Fruit fly (Drosophila melanogaster) whole organism, embryonic: ENCODE results near the gene Fur2.

Experiments
- Bdp1 ChIP-seq: fragments of 200-800 bp; sonication (Bioruptor generic); optimal IDR thresholded peaks from 3 replicates; lab custom pipeline; 2016; ENCODE audit warnings: missing biosample characterization, missing genetic modification characterization
- Bteb2 ChIP-seq: fragments of 200-800 bp; sonication (Bioruptor generic); optimal IDR thresholded peaks from 2 replicates; lab custom pipeline; 2016; ENCODE audit warnings: missing biosample characterization, missing genetic modification characterization
- CG10209 ChIP-seq: fragments of 200-800 bp; sonication (Bioruptor generic); optimal IDR thresholded peaks from 3 replicates; lab custom pipeline; 2017; ENCODE audit warnings: missing biosample characterization, mild to moderate bottlenecking, missing genetic modification characterization, missing genetic modification reagents
- CG10267 ChIP-seq: fragments of 200-800 bp; sonication (Bioruptor generic); optimal IDR thresholded peaks from 2 replicates; lab custom pipeline; 2018; ENCODE audit warnings: missing biosample characterization, mild to moderate bottlenecking, missing genetic modification characterization, moderate library complexity
- CG10565 ChIP-seq: fragments of 200-800 bp; sonication (Bioruptor generic); optimal IDR thresholded peaks from 3 replicates; lab custom pipeline; 2016; ENCODE audit warnings: missing biosample characterization, mild to moderate bottlenecking, missing genetic modification characterization
- CG14014 ChIP-seq: fragments of 200-800 bp; sonication (Bioruptor generic); IDR thresholded peaks from 2 replicates; pipeline ENCODE4 v1.3.6; 2022; ENCODE audit warnings: missing biosample characterization, missing genetic modification characterization
- CG14050 ChIP-seq: fragments of 200-800 bp; sonication (Bioruptor generic); IDR thresholded peaks from 3 replicates; pipeline ENCODE4 v1.3.6; 2022; ENCODE audit warnings: missing biosample characterization, missing genetic modification characterization
- CG16815 ChIP-seq: fragments of 200-800 bp; sonication (Bioruptor generic); optimal IDR thresholded peaks from 3 replicates; lab custom pipeline; 2017; ENCODE audit warnings: missing biosample characterization, mild to moderate bottlenecking, missing genetic modification characterization
- CG17186 ChIP-seq: fragments of 200-800 bp; sonication (Bioruptor generic); optimal IDR thresholded peaks from 3 replicates; lab custom pipeline; 2017; ENCODE audit warnings: missing biosample characterization, missing genetic modification reagents, missing genetic modification characterization
- CG17385 ChIP-seq: fragments of 200-800 bp; sonication (Bioruptor generic); optimal IDR thresholded peaks from 3 replicates; lab custom pipeline; 2018; ENCODE audit warnings: missing biosample characterization, mild to moderate bottlenecking, missing genetic modification characterization
- CG18011 ChIP-seq: fragments of 200-800 bp; sonication (Bioruptor generic); optimal IDR thresholded peaks from 2 replicates; lab custom pipeline; 2017; ENCODE audit warnings: missing biosample characterization, missing genetic modification characterization, mild to moderate bottlenecking, moderate library complexity, missing genotype
- CG2129 ChIP-seq: fragments of 200-800 bp; sonication (Bioruptor generic); IDR thresholded peaks from 2 replicates; pipeline ENCODE4 v1.3.6; 2022; ENCODE audit warnings: missing biosample characterization, missing genetic modification characterization; ENCODE audit not compliant: partially characterized antibody
- CG2199 ChIP-seq: fragments of 200-800 bp; sonication (Bioruptor generic); IDR thresholded peaks from 3 replicates; pipeline ENCODE4 v1.3.6; 2022; ENCODE audit warnings: missing biosample characterization, missing genetic modification characterization
- CG2678 ChIP-seq: fragments of 200-800 bp; sonication (Bioruptor generic); optimal IDR thresholded peaks from 3 replicates; lab custom pipeline; 2019; ENCODE audit warnings: missing biosample characterization, mild to moderate bottlenecking, missing genetic modification characterization, moderate library complexity
- CG4282 ChIP-seq: fragments of 200-800 bp; sonication (Bioruptor generic); optimal IDR thresholded peaks from 2 replicates; lab custom pipeline; 2016; ENCODE audit warnings: missing biosample characterization, missing genetic modification characterization
- CG6175 ChIP-seq: fragments of 200-800 bp; sonication (Bioruptor generic); IDR thresholded peaks from 3 replicates; pipeline ENCODE4 v1.3.6; 2022; ENCODE audit warnings: missing biosample characterization, missing genetic modification characterization
- CG7745 ChIP-seq: fragments of 200-800 bp; sonication (Bioruptor generic); optimal IDR thresholded peaks from 2 replicates; lab custom pipeline; 2018; ENCODE audit warnings: missing biosample characterization, mild to moderate bottlenecking, missing genetic modification characterization, moderate library complexity
- CG8388 ChIP-seq: fragments of 200-800 bp; sonication (Bioruptor generic); optimal IDR thresholded peaks from 2 replicates; lab custom pipeline; 2019; ENCODE audit warnings: missing biosample characterization, mild to moderate bottlenecking, missing genetic modification characterization, moderate library complexity
- CG8944 ChIP-seq: fragments of 200-800 bp; sonication (Bioruptor generic); optimal IDR thresholded peaks from 3 replicates; lab custom pipeline; 2016; ENCODE audit warnings: missing biosample characterization, missing genetic modification characterization
- Chrac-16 ChIP-seq: fragments of 200-800 bp; sonication (Bioruptor generic); optimal IDR thresholded peaks from 3 replicates; lab custom pipeline; 2016; ENCODE audit warnings: missing biosample characterization, missing genetic modification characterization
- CoRest ChIP-seq: fragments of 200-800 bp; sonication (Bioruptor generic); optimal IDR thresholded peaks from 3 replicates; lab custom pipeline; 2018; ENCODE audit warnings: missing biosample characterization, mild to moderate bottlenecking, missing genetic modification characterization, moderate library complexity
- Ets65A ChIP-seq: fragments of 200-800 bp; sonication (Bioruptor generic); peaks from one replicate; lab custom pipeline; 2016; ENCODE audit warnings: missing biosample characterization, missing genetic modification characterization
- Lhr ChIP-seq: fragments of 200-800 bp; sonication (Bioruptor generic); optimal IDR thresholded peaks from 3 replicates; lab custom pipeline; 2017; ENCODE audit warnings: mild to moderate bottlenecking, missing biosample characterization, missing genetic modification reagents, missing genetic modification characterization
- MESR4 ChIP-seq: fragments of 200-800 bp; sonication (Bioruptor generic); optimal IDR thresholded peaks from 2 replicates; lab custom pipeline; 2018; ENCODE audit warnings: missing biosample characterization, mild to moderate bottlenecking, missing genetic modification characterization, moderate library complexity
- NC2β ChIP-seq: fragments of 200-800 bp; sonication (Bioruptor generic); optimal IDR thresholded peaks from 2 replicates; lab custom pipeline; 2016; ENCODE audit warnings: missing biosample characterization, missing genetic modification characterization
- Poxn ChIP-seq: fragments of 200-800 bp; sonication (Bioruptor generic); IDR thresholded peaks from 2 replicates; pipeline ENCODE4 v1.3.6; 2022; ENCODE audit warnings: missing biosample characterization, missing genetic modification characterization
- Tbp ChIP-seq: fragments of >200 bp; optimal IDR thresholded peaks from 2 replicates; lab custom pipeline; 2018; ENCODE audit warnings: missing biosample characterization, missing genetic modification characterization
- YL-1 ChIP-seq: fragments of 200-800 bp; sonication (Bioruptor generic); optimal IDR thresholded peaks from 3 replicates; lab custom pipeline; 2017; ENCODE audit warnings: missing biosample characterization, mild to moderate bottlenecking, missing genetic modification characterization
- br ChIP-seq: fragments of >200 bp; optimal IDR thresholded peaks from 2 replicates; lab custom pipeline; 2017
- cato ChIP-seq: fragments of 200-800 bp; sonication (Bioruptor generic); optimal IDR thresholded peaks from 2 replicates; lab custom pipeline; 2016; ENCODE audit warnings: missing biosample characterization, missing genetic modification characterization, borderline replicate concordance
- dan ChIP-seq: fragments of 200-800 bp; sonication (Bioruptor generic); IDR thresholded peaks from 2 replicates; pipeline ENCODE4 v1.3.6; 2022; ENCODE audit warnings: missing biosample characterization, missing genetic modification characterization
- dpn ChIP-seq, 2 experiments: fragments of 200-800 bp; sonication (Bioruptor generic); optimal IDR thresholded peaks; 3 replicates each; lab custom pipeline; 2016; ENCODE audit warnings: missing biosample characterization in 2 of 2, missing genetic modification characterization in 2 of 2
- esg ChIP-seq: fragments of 200-800 bp; sonication (Bioruptor generic); conservative IDR thresholded peaks from 2 replicates; pipeline ENCODE4 v1.3.6; 2022; ENCODE audit warnings: missing biosample characterization, missing genetic modification characterization
- grn ChIP-seq: fragments of 200-800 bp; sonication (Bioruptor generic); optimal IDR thresholded peaks from 3 replicates; lab custom pipeline; 2017; ENCODE audit warnings: missing biosample characterization, missing genetic modification characterization
- jumu ChIP-seq: fragments of 200-800 bp; sonication (Bioruptor generic); optimal IDR thresholded peaks from 3 replicates; lab custom pipeline; 2016; ENCODE audit warnings: missing biosample characterization, missing genetic modification characterization
- kah ChIP-seq: fragments of 200-800 bp; sonication (Bioruptor generic); optimal IDR thresholded peaks from 2 replicates; lab custom pipeline; 2018; ENCODE audit warnings: missing biosample characterization, mild to moderate bottlenecking, missing genetic modification characterization
- kay ChIP-seq: fragments of 200-800 bp; sonication (Bioruptor generic); optimal IDR thresholded peaks from 2 replicates; lab custom pipeline; 2016; ENCODE audit warnings: missing biosample characterization, missing genetic modification characterization
- lola ChIP-seq, 3 experiments: fragments of >200 bp in 2 of 3; fragments of 200-800 bp in 1 of 3; sonication (Bioruptor generic) in 1 of 3; optimal IDR thresholded peaks; 2 replicates each; lab custom pipeline; 2017 to 2019; ENCODE audit warnings: missing biosample characterization in 3 of 3, missing genetic modification characterization in 3 of 3, mild to moderate bottlenecking in 1 of 3, moderate library complexity in 1 of 3
- mam ChIP-seq: fragments of 200-800 bp; sonication (Bioruptor generic); optimal IDR thresholded peaks from 3 replicates; lab custom pipeline; 2016; ENCODE audit warnings: missing biosample characterization, missing genetic modification characterization
- p53 ChIP-seq: fragments of 200-800 bp; sonication (Bioruptor generic); optimal IDR thresholded peaks from 2 replicates; lab custom pipeline; 2016; ENCODE audit warnings: missing biosample characterization, missing genetic modification characterization
- peb ChIP-seq: fragments of 200-800 bp; sonication (Bioruptor generic); IDR thresholded peaks from 2 replicates; pipeline ENCODE4 v1.3.6; 2022; ENCODE audit warnings: missing biosample characterization, missing genetic modification characterization
- ro ChIP-seq: fragments of 200-800 bp; sonication (Bioruptor generic); IDR thresholded peaks from 2 replicates; pipeline ENCODE4 v1.3.6; 2022; ENCODE audit warnings: missing biosample characterization, missing genetic modification characterization
- run ChIP-seq: fragments of 200-800 bp; sonication (Bioruptor generic); optimal IDR thresholded peaks from 3 replicates; lab custom pipeline; 2018; ENCODE audit warnings: missing biosample characterization, mild to moderate bottlenecking, missing genetic modification characterization
- sd ChIP-seq: fragments of 200-800 bp; sonication (Bioruptor generic); optimal IDR thresholded peaks from 3 replicates; lab custom pipeline; 2018; ENCODE audit warnings: missing biosample characterization, mild to moderate bottlenecking, missing genetic modification characterization, moderate library complexity
- sisA ChIP-seq: fragments of 200-800 bp; sonication (Bioruptor generic); IDR thresholded peaks from 2 replicates; pipeline ENCODE4 v1.3.6; 2022; ENCODE audit warnings: missing biosample characterization, missing genetic modification characterization
- toy ChIP-seq: fragments of 200-800 bp; sonication (Bioruptor generic); IDR thresholded peaks from 2 replicates; pipeline ENCODE4 v1.3.6; 2022; ENCODE audit warnings: missing biosample characterization, missing genetic modification characterization
- twi ChIP-seq: fragments of 200-800 bp; optimal IDR thresholded peaks from 2 replicates; lab custom pipeline; 2019; ENCODE audit warnings: missing biosample characterization, mild to moderate bottlenecking, missing genetic modification characterization, moderate library complexity
- unc-4 ChIP-seq: fragments of 200-800 bp; sonication (Bioruptor generic); IDR thresholded peaks from 2 replicates; pipeline ENCODE4 v1.3.6; 2022; ENCODE audit warnings: missing biosample characterization, missing genetic modification characterization; ENCODE audit not compliant: partially characterized antibody
- unpg ChIP-seq: fragments of 200-800 bp; sonication (Bioruptor generic); optimal IDR thresholded peaks from 3 replicates; lab custom pipeline; 2018; ENCODE audit warnings: missing biosample characterization, mild to moderate bottlenecking, missing genetic modification characterization, moderate library complexity
- wek ChIP-seq: fragments of 200-800 bp; sonication (Bioruptor generic); optimal IDR thresholded peaks from 3 replicates; lab custom pipeline; 2018; ENCODE audit warnings: missing biosample characterization, mild to moderate bottlenecking, missing genetic modification characterization, moderate library complexity

Gene Fur2

dm6 chrX:16422466-16423124, 49.7 kb downstream of the Fur2 start, which contains the start of gene hang (continued):
- TF ChIP-seq Poxn (GFP tag; lab: Robert Waterston, UW) (no peak), CG10267 (tag; lab: Kevin White, UChicago) (peak; percentile 50), Chrac-16 (GFP tag; lab: Kevin White, UChicago) (no peak), CG2678 (peak; percentile 32), CG16815 (GFP tag; lab: Kevin White, UChicago) (no peak), MESR4 (GFP tag; lab: Kevin White, UChicago) (peak; percentile 88), cato (GFP tag; lab: Kevin White, UChicago) (no peak), ro (no peak), CG18011 (GFP tag; lab: Kevin White, UChicago) (no peak), CG6175 (GFP tag; lab: Robert Waterston, UW) (0 out of 3 replicates have a peak, but pooled peaks have one; percentile 8), toy (GFP tag; lab: Robert Waterston, UW) (no peak), Bteb2 (GFP tag; lab: Kevin White, UChicago) (no peak), CG14014 (GFP tag; lab: Robert Waterston, UW) (no peak), CG2199 (GFP tag; lab: Robert Waterston, UW) (0 out of 3 replicates have a peak, but pooled peaks have one; percentile 28), NC2β (GFP tag; lab: Kevin White, UChicago) (peak; percentile 66), br (lab: Kevin White, UChicago) (no peak), Ets65A (GFP tag; lab: Kevin White, UChicago) (peak; percentile 85), lola (GFP tag; optimal IDR thresholded peaks at IDR 0.05; lab: Kevin White, UChicago) (no peak), unpg (GFP tag; lab: Kevin White, UChicago) (peak; percentile 39), kah (GFP tag; lab: Kevin White, UChicago) (no peak), sd (tag; lab: Kevin White, UChicago) (no peak), CG7745 (tag; lab: Kevin White, UChicago) (no peak), kay (no peak), CG10565 (no peak), grn (GFP tag; lab: Kevin White, UChicago) (no peak), unc-4 (GFP tag; lab: Robert Waterston, UW) (peak; percentile 71), esg (GFP tag; lab: Robert Waterston, UW) (no peak), CoRest (no peak), CG10209 (GFP tag; lab: Kevin White, UChicago) (peak; percentile 45), jumu (GFP tag; lab: Kevin White, UChicago) (peak; percentile 0), peb (0 out of 2 replicates have a peak, but pooled peaks have one; percentile 10), wek (peak; percentile 5), p53 (peak; percentile 14), CG17186 (peak; percentile 56), mam (GFP tag; lab: Kevin White, UChicago) (peak; percentile 34), Bdp1 (no peak), run (tag; lab: Kevin White, UChicago) (no peak), CG14050 (GFP tag; lab: Robert Waterston, UW) (no peak), CG4282 (GFP tag; lab: Kevin White, UChicago) (peak; percentile 39), YL-1 (peak; percentile 39), sisA (GFP tag; lab: Robert Waterston, UW) (0 out of 2 replicates have a peak, but pooled peaks have one; percentile 17), dpn (GFP tag; optimal IDR thresholded peaks at IDR 0.05; lab: Kevin White, UChicago) (peak; percentile 28 to 36), Lhr (GFP tag; lab: Kevin White, UChicago) (peak; percentile 64), dan (GFP tag; lab: Robert Waterston, UW) (no peak), CG8944 (GFP tag; lab: Kevin White, UChicago) (no peak), CG17385 (GFP tag; lab: Kevin White, UChicago) (peak; percentile 37), twi (tag; lab: Kevin White, UChicago) (no peak), Tbp (GFP tag; lab: Kevin White, UChicago) (peak; percentile 41), CG2129 (GFP tag; lab: Robert Waterston, UW) (peak; percentile 34; the same call in 1 of the 2 replicates), CG8388 (no peak)
